Worm (Caenorhabditis elegans): ENCODE results near the gene F08G12.1.

Gene F08G12.1

DNA sequence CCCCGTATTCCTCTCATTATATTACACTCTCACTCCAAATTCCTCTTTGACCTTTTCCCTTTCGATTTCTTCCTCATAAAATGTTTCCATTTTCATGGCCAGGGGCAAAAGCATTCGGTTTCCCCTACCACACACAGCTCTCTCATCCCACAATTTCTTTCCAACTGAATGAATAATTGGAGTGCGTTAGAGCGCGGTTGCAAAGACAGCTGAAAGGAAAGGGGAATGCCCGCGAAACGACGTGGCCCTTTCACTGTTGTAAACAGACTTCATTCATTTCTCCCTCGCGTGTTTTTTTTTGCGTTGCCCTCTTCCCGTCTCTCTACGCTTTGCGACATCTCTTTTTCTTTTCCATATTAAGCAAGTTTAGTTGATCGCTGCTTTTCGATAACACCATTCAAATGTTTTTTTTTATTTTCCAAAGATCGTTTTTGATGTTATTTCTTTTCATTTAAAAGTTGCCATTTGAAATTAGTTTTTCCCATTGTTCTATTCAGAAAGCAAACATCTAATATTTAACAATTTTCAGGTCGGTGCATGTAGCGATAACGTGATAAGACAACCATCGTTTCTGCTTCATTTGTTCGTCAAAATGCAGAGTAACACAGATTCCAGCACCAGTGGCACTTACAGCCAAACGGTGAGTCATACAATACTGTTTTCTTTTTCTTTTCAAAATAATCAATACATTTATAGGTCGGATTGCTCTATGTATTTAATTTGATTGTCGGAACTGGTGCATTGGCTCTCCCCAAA lies 43.2 kb downstream of the F08G12.1 start, which contains the start of gene C03A3.2 (continued):
- TF ChIP-seq F10B5.3 (tag; optimal IDR thresholded peaks at IDR 0.05) (no peak), saeg-2 (GFP tag; IDR thresholded peaks at IDR 0.05) (no peak), nhr-41 (GFP tag; IDR thresholded peaks at IDR 0.05) (no peak), lin-13 (GFP tag; optimal IDR thresholded peaks at IDR 0.05) (peak; percentile 47), dmd-6 (GFP tag; IDR thresholded peaks at IDR 0.05) (no peak), daf-12 (tag; optimal IDR thresholded peaks at IDR 0.05) (no peak), hlh-11 (tag; optimal IDR thresholded peaks at IDR 0.05) (peak; percentile 89), nhr-10 (tag; optimal IDR thresholded peaks at IDR 0.05) (no peak), mdl-1 (tag; optimal IDR thresholded peaks at IDR 0.05) (peak in 1 of 2 experiments; percentile 82), dmd-9 (GFP tag; IDR thresholded peaks at IDR 0.05) (no peak), unc-130 (GFP tag; optimal IDR thresholded peaks at IDR 0.05) (no peak), dpl-1 (GFP tag; optimal IDR thresholded peaks at IDR 0.05) (peak; percentile 70), aha-1 (tag) (peak; percentile 58), mxl-3 (GFP tag; optimal IDR thresholded peaks at IDR 0.05) (peak; percentile 82), hif-1 (tag; optimal IDR thresholded peaks at IDR 0.05) (peak in 1 of 2 experiments; percentile 28), nhr-48 (tag; optimal IDR thresholded peaks at IDR 0.05) (no peak), egl-27 (tag; optimal IDR thresholded peaks at IDR 0.05) (no peak), Y5F2A.4 (GFP tag; optimal IDR thresholded peaks at IDR 0.05) (no peak), zag-1 (tag; optimal IDR thresholded peaks at IDR 0.05) (no peak), lin-38 (GFP tag; IDR thresholded peaks at IDR 0.05) (peak; percentile 87), F44E2.7 (GFP tag; IDR thresholded peaks at IDR 0.05) (no peak), zip-11 (GFP tag; IDR thresholded peaks at IDR 0.05) (no peak), arid-1 (GFP tag; conservative IDR thresholded peaks at IDR 0.05) (no peak), spr-1 (tag; optimal IDR thresholded peaks at IDR 0.05) (peak; percentile 29), mxl-2 (GFP tag; conservative IDR thresholded peaks at IDR 0.05) (no peak), hmg-1.1 (GFP tag; IDR thresholded peaks at IDR 0.05) (peak; percentile 70; the same call in 1 of the 2 replicates), Y75B8A.6 (GFP tag; IDR thresholded peaks at IDR 0.05) (no peak), skn-1 (tag; optimal IDR thresholded peaks at IDR 0.05) (no peak), tag-97 (GFP tag; IDR thresholded peaks at IDR 0.05) (no peak), ama-1 (optimal IDR thresholded peaks at IDR 0.05) (no peak), set-16 (GFP tag; IDR thresholded peaks at IDR 0.05) (no peak), tra-1 (GFP tag; IDR thresholded peaks at IDR 0.05) (no peak), nhr-76 (tag; optimal IDR thresholded peaks at IDR 0.05) (no peak), mes-2 (tag; optimal IDR thresholded peaks at IDR 0.05; ENCODE audit: poor library complexity, severe bottlenecking) (peak; percentile 66), daf-19 (GFP tag; conservative IDR thresholded peaks at IDR 0.05) (no peak), nhr-11 (tag; optimal IDR thresholded peaks at IDR 0.05) (peak; percentile 55), lim-7 (GFP tag; IDR thresholded peaks at IDR 0.05) (no peak), aly-2 (tag; optimal IDR thresholded peaks at IDR 0.05) (no peak), ceh-62 (tag; optimal IDR thresholded peaks at IDR 0.05) (no peak), ceh-44 (GFP tag; IDR thresholded peaks at IDR 0.05) (no peak), duxl-1 (tag; optimal IDR thresholded peaks at IDR 0.05; ENCODE audit: poor library complexity) (no peak), jun-1 (tag; optimal IDR thresholded peaks at IDR 0.05) (no peak), ctbp-1 (GFP tag; IDR thresholded peaks at IDR 0.05) (no peak), nhr-6 (tag; optimal IDR thresholded peaks at IDR 0.05) (peak; percentile 64), cey-2 (tag; optimal IDR thresholded peaks at IDR 0.05; ENCODE audit: borderline replicate concordance, insufficient read depth) (no peak), pqm-1 (tag; optimal IDR thresholded peaks at IDR 0.05) (peak; percentile 72), fos-1 (tag; optimal IDR thresholded peaks at IDR 0.05) (no peak), daf-16 (GFP tag; optimal IDR thresholded peaks at IDR 0.05) (peak in 1 of 2 experiments; percentile 62), daf-16 (tag; optimal IDR thresholded peaks at IDR 0.05) (peak; percentile 44), ceh-82 (tag; optimal IDR thresholded peaks at IDR 0.05) (no peak)

Data from whole organism, L4 larva.